Fruit fly (Drosophila melanogaster): ENCODE results near the gene p53.

The p53 gene

DNA sequence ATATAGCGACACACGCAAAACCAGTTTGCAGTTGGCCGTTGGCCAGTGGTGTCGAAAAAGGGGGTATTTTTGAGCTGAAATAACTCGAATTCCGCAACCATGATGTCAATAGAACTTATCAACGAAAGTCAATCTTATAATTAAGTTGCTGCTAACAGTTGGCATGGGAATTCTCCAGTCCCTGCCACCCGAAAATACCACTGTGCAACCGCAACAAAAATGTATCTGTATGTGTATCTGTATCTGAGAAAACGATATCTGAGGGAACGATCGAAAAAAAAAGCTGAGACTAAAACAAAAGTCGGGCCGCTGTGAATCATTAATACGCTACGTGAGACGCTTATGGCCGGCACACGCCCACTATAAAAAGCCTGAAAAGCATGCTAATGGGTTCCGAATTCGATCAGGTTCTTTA, 7.3 kb downstream of the p53 start (continued):
- TF ChIP-seq BEAF-32 (GFP tag; optimal IDR thresholded peaks at IDR 0.05) = no peak
- TF ChIP-seq CG12219 (GFP tag; optimal IDR thresholded peaks at IDR 0.05) = no peak
- TF ChIP-seq Lhr (GFP tag; optimal IDR thresholded peaks at IDR 0.05) = no peak
- no peak for TF ChIP-seq CG18011 (GFP tag; optimal IDR thresholded peaks at IDR 0.05)
- TF ChIP-seq Xrp1 (GFP tag; IDR thresholded peaks at IDR 0.05) = peak; percentile 31; the same call in 1 of the 2 replicates
- peak; percentile 4 for TF ChIP-seq CG10543 (GFP tag; optimal IDR thresholded peaks at IDR 0.05)
- TF ChIP-seq dm (GFP tag; optimal IDR thresholded peaks at IDR 0.05) = no peak
- peak; percentile 38 for TF ChIP-seq CG4282 (GFP tag; optimal IDR thresholded peaks at IDR 0.05)
- TF ChIP-seq bbx (GFP tag; IDR thresholded peaks at IDR 0.05; ENCODE audit: partially characterized antibody) = no peak
- TF ChIP-seq CG4820 (GFP tag; optimal IDR thresholded peaks at IDR 0.05) = no peak
- TF ChIP-seq Eip74EF (GFP tag; optimal IDR thresholded peaks at IDR 0.05) = no peak
- TF ChIP-seq eyg (GFP tag; optimal IDR thresholded peaks at IDR 0.05) = peak; percentile 0
- no peak for TF ChIP-seq CG2199 (GFP tag; IDR thresholded peaks at IDR 0.05)
- TF ChIP-seq vnd (GFP tag; IDR thresholded peaks at IDR 0.05; ENCODE audit: partially characterized antibody) = no peak
- no peak for TF ChIP-seq hkb (optimal IDR thresholded peaks at IDR 0.05)
- peak; percentile 64; the same call in 1 of the 2 replicates for TF ChIP-seq hkb (GFP tag; IDR thresholded peaks at IDR 0.05)
- no peak for TF ChIP-seq crc (GFP tag; optimal IDR thresholded peaks at IDR 0.05)
- TF ChIP-seq CG33557 (GFP tag; optimal IDR thresholded peaks at IDR 0.05) = no peak
- no peak for TF ChIP-seq zf30C (GFP tag; optimal IDR thresholded peaks at IDR 0.05)
- no peak for TF ChIP-seq usp (GFP tag; optimal IDR thresholded peaks at IDR 0.05)
- no peak for TF ChIP-seq CG30020 (tag; optimal IDR thresholded peaks at IDR 0.05)
- TF ChIP-seq CG14667 (GFP tag; IDR thresholded peaks at IDR 0.05) = 0 out of 2 replicates have a peak, but pooled peaks have one; percentile 12
- TF ChIP-seq CG15514 (GFP tag; optimal IDR thresholded peaks at IDR 0.05) = peak; percentile 39
- TF ChIP-seq CG16813 (GFP tag; IDR thresholded peaks at IDR 0.05; ENCODE audit: partially characterized antibody) = no peak
- TF ChIP-seq Kr (GFP tag; optimal IDR thresholded peaks at IDR 0.05) = no peak
- no peak for TF ChIP-seq CG1832 (GFP tag; optimal IDR thresholded peaks at IDR 0.05)
- TF ChIP-seq HmgD (GFP tag; optimal IDR thresholded peaks at IDR 0.05) = no peak
- TF ChIP-seq dimm (GFP tag; IDR thresholded peaks at IDR 0.05) = no peak
- TF ChIP-seq CG16863 (GFP tag; optimal IDR thresholded peaks at IDR 0.05) = no peak
- no peak for TF ChIP-seq psq (GFP tag; optimal IDR thresholded peaks at IDR 0.05)
- TF ChIP-seq D (optimal IDR thresholded peaks at IDR 0.05) = no peak
- TF ChIP-seq D (GFP tag; optimal IDR thresholded peaks at IDR 0.05) = no peak
- no peak for TF ChIP-seq onecut (GFP tag; IDR thresholded peaks at IDR 0.05)
- TF ChIP-seq CG18262 (tag; optimal IDR thresholded peaks at IDR 0.05) = no peak

DNA sequence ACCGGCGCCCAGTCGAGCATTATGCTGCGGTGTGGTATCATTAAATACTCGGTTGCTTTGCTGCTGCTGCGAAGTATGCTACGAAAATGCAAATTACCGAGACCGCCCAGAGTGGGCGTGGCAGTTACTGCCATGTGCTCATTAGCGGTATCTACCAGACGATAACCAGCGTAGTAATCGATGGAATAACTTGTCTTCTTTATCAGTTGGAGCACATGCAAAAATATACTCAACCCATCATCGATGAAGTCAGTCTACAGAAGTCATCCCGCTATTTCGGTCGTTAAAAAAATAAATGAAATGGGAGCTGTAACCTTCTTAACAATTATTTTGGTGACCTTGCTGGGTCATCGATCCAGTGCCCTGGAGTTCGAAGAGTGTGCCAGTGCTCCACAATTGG, 10.2 kb downstream of the p53 start, which contains the start of gene CG13837:
Gene CG13837, plus strand, starts transcription at position 301 of the 400 bp plus-strand sequence.
- TF ChIP-seq pzg (GFP tag; optimal IDR thresholded peaks at IDR 0.05) (no peak), CG3065 (GFP tag; optimal IDR thresholded peaks at IDR 0.05) (peak; percentile 75)

DNA sequence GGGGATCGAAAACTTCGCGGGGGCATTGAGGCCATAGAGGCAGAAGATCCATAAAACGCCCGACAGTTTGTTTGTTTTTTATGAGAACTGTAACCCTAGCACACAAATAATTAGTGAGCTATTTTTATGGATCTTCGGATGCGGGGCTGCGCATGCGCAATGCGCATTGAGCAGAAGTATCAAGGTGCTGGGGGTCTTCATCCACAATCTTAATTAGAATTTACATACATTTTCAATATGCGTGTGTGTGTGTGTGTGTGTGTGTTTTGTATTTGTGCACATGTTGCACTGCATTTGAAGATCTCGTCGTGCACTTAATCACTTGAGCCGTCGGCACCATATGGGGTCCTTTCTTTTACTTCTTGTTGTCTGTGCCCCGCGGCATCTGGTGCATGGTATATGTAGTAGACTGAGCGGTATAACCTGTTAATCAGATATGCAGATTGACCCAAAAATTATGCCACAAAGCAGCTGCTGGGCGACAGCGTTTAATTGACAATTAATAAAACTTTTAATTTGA, 11.1 kb downstream of the p53 start:
- TF ChIP-seq MBD-R2 (GFP tag; IDR thresholded peaks at IDR 0.05) (no peak), twi (tag; optimal IDR thresholded peaks at IDR 0.05) (peak; percentile 97), BtbVII (GFP tag; optimal IDR thresholded peaks at IDR 0.05) (no peak), pros (GFP tag; optimal IDR thresholded peaks at IDR 0.05) (peak; percentile 45), cg (GFP tag; optimal IDR thresholded peaks at IDR 0.05) (peak; percentile 56), Ets65A (GFP tag) (peak; percentile 1), eve (GFP tag; optimal IDR thresholded peaks at IDR 0.05) (no peak), CG7745 (tag; optimal IDR thresholded peaks at IDR 0.05) (peak; percentile 85)
